Fruit fly (Drosophila melanogaster) whole organism, wandering third instar larva: ENCODE data around the gene CG14302.

ENCODE experiments used
- Abd-B ChIP-seq: fragments of >200 bp; optimal IDR thresholded peaks from 2 replicates; lab custom pipeline; 2017; ENCODE audit warnings: missing biosample characterization, missing genetic modification characterization
- CrebA ChIP-seq: fragments of 200-800 bp; sonication (Bioruptor generic); optimal IDR thresholded peaks from 2 replicates; lab custom pipeline; 2016; ENCODE audit warnings: missing biosample characterization, mild to moderate bottlenecking, missing genetic modification characterization, borderline replicate concordance
- Dif ChIP-seq: fragments of 200-275, 200-300 bp; sonication (Bioruptor generic); optimal IDR thresholded peaks from 2 replicates; lab custom pipeline; 2018; ENCODE audit warnings: missing biosample characterization, missing genetic modification characterization; ENCODE audit not compliant: partially characterized antibody
- Mio ChIP-seq: sonication (Bioruptor generic); optimal IDR thresholded peaks from 2 replicates; lab custom pipeline; 2016; ENCODE audit warnings: missing biosample characterization, missing genetic modification characterization
- N ChIP-seq: fragments of >200 bp; optimal IDR thresholded peaks from 2 replicates; lab custom pipeline; 2018; ENCODE audit warnings: missing biosample characterization, missing external identifiers, missing genetic modification characterization
- OdsH ChIP-seq: fragments of 200-800 bp; sonication (Bioruptor generic); optimal IDR thresholded peaks from 2 replicates; lab custom pipeline; 2016; ENCODE audit warnings: missing biosample characterization, mild to moderate bottlenecking, missing genetic modification characterization
- Rel ChIP-seq, 2 experiments: fragments of 200-800 bp; sonication (Bioruptor generic) in 1 of 2; optimal IDR thresholded peaks; 2 replicates in 1 of 2; 3 replicates in 1 of 2; lab custom pipeline; 2016 to 2019; ENCODE audit warnings: mild to moderate bottlenecking in 2 of 2, missing biosample characterization in 2 of 2, missing genetic modification characterization in 2 of 2, moderate library complexity in 1 of 2
- fru ChIP-seq: fragments of 200-800 bp; sonication (Bioruptor generic); optimal IDR thresholded peaks from 3 replicates; lab custom pipeline; 2016; ENCODE audit warnings: missing biosample characterization, mild to moderate bottlenecking, missing genetic modification characterization
- h ChIP-seq: fragments of 200-800 bp; sonication (Bioruptor generic); optimal IDR thresholded peaks from 3 replicates; lab custom pipeline; 2016; ENCODE audit warnings: missing biosample characterization, mild to moderate bottlenecking, missing genetic modification characterization
- lola ChIP-seq: fragments of >200 bp; optimal IDR thresholded peaks from 2 replicates; lab custom pipeline; 2017; ENCODE audit warnings: missing biosample characterization, missing genetic modification characterization
- usp ChIP-seq: fragments of >200 bp; optimal IDR thresholded peaks from 2 replicates; lab custom pipeline; 2017; ENCODE audit warnings: missing biosample characterization, missing genetic modification characterization
- woc ChIP-seq: sonication (Bioruptor generic); optimal IDR thresholded peaks from 2 replicates; lab custom pipeline; 2016; ENCODE audit warnings: missing biosample characterization, mild to moderate bottlenecking, missing genetic modification characterization

DNA sequence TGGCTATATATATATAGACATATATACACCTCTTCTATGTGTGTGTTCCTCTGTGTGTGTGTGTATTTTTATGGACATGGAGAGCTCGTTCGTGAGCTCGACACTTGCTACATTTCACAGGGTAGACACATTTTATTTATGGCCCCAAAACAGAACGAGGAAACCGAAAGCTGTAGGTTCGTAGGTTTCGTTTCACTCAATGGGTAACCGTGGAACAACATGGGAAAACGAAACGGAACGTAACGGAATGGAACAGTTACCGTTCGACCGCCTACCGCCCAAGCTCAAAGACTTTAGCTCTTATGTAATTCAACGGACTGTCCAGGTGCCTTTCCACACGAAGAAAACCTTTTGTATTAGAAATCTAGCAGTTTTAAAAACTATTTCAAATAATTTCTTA lies 26.2 kb upstream of the CG14302 start:
- TF ChIP-seq Dif (GFP tag; lab: Kevin White, UChicago) (no peak), h (GFP tag; lab: Kevin White, UChicago) (no peak), Mio (GFP tag; lab: Kevin White, UChicago) (no peak), woc (GFP tag; lab: Kevin White, UChicago) (no peak), CrebA (GFP tag; lab: Kevin White, UChicago) (no peak), usp (GFP tag; lab: Kevin White, UChicago) (no peak), fru (no peak), lola (no peak), N (no peak), OdsH (GFP tag; lab: Kevin White, UChicago) (no peak), Abd-B (GFP tag; lab: Kevin White, UChicago) (no peak), Rel (GFP tag; optimal IDR thresholded peaks at IDR 0.05; lab: Kevin White, UChicago) (no peak), Rel (tag; optimal IDR thresholded peaks at IDR 0.05; lab: Kevin White, UChicago) (no peak)
